Fruit fly (Drosophila melanogaster) S2 (cell line): Measurements from ENCODE around the gene CG33003.

ENCODE experiments used
- CG8478 ChIP-seq: fragments of >200 bp; optimal IDR thresholded peaks from 2 replicates; lab custom pipeline; 2018
- CTCF ChIP-seq, 2 experiments: fragments of >200 bp; optimal IDR thresholded peaks; 2 replicates each; lab custom pipeline; 2018

Gene CG33003

dm6 chr2L:4400653-4401052 is at the start of gene CG33003:
CG33003 (plus strand) TSS chr2L:4400953.
- TF ChIP-seq CTCF (optimal IDR thresholded peaks at IDR 0.05; lab: Kevin White, UChicago) (no peak), CG8478 (no peak)

dm6 chr2L:4352675-4353074 is 48.1 kb upstream of the CG33003 start, which contains the start of gene CG15429:
CG15429 (plus strand) TSS chr2L:4352975.
- no peak for TF ChIP-seq CG8478
- TF ChIP-seq CTCF (optimal IDR thresholded peaks at IDR 0.05; lab: Kevin White, UChicago), result no peak

- TF ChIP-seq CTCF (optimal IDR thresholded peaks at IDR 0.05; lab: Kevin White, UChicago), result no peak
- no peak for TF ChIP-seq CG8478
Measured at dm6 chr2L:4355066-4355465, 45.7 kb upstream of the CG33003 start.

DNA sequence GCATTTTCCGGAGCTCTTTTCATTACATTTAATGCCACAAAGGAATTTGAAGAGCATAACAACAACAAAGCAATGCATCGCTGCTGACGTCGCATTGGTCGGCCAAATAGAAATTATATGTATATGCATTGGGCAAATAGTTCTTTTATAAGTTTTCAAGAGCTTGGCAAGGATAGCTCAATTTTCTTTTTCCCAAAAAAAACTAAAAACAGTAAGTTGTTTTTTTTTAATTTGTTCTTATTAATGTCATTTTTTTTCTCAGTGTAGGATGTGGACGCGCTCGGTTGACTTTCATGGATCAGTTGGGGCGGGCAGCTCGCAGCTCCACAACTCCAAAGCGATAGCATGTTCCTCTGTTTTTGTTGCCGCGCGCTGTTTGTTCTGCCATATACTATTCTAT is 41.6 kb upstream of the CG33003 start:
- no peak for TF ChIP-seq CG8478

dm6 chr2L:4360882-4361281 is 39.9 kb upstream of the CG33003 start:
- TF ChIP-seq CG8478 (no peak), CTCF (optimal IDR thresholded peaks at IDR 0.05; lab: Kevin White, UChicago) (no peak)

dm6 chr2L:4361438-4361975 is 39.2 kb upstream of the CG33003 start, which contains the start of gene Traf4:
Traf4 (plus strand) TSS chr2L:4361925.
- TF ChIP-seq CG8478, result no peak
- no peak for TF ChIP-seq CTCF (optimal IDR thresholded peaks at IDR 0.05; lab: Kevin White, UChicago)

- TF ChIP-seq CG8478 (no peak), CTCF (optimal IDR thresholded peaks at IDR 0.05; lab: Kevin White, UChicago) (no peak)
Measured at dm6 chr2L:4363707-4364270, 37.0 kb upstream of the CG33003 start.

DNA sequence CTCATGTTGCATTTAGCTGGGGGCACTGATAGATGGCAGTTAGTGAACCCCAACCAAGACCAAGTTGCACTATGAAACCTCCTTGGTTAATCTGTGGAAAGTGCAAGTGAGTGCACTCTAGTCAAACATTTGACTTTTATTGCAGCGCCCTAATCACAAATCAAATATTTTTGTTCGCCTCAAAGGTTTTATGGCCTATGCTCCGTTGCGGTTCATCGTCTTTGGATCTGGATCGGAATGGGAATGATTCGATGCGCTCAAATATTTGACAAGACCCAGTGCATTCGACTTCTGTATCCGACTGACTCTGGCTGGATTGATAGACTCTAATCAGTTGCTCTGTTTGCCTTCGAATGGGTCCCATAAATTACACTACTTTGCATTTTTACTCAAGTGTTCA is 35.8 kb upstream of the CG33003 start:
- no peak for TF ChIP-seq CG8478
- TF ChIP-seq CTCF (optimal IDR thresholded peaks at IDR 0.05; lab: Kevin White, UChicago), result no peak

- no peak for TF ChIP-seq CG8478
Measured at dm6 chr2L:4365792-4366326, 34.9 kb upstream of the CG33003 start.

DNA sequence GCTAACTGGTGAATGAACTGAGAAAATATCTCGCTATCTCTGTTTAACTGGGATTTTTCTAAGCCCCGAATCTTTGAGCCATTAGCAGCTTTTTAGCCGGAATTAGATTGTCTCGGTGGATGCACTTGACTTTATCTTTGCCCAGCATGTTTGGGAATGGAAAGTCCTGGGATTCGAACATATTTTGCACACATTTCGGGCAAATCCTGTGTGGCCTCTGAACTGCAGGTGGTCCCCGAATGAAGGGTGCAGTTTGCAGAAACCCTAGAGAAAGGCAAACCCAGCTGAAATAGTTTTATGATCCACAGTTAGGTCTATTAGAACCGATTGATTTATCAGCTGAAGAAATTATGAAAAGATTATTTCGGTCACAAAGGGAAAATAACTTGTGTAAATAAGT is 34.1 kb upstream of the CG33003 start:
- TF ChIP-seq CG8478 (no peak), CTCF (optimal IDR thresholded peaks at IDR 0.05; lab: Kevin White, UChicago) (no peak)

DNA sequence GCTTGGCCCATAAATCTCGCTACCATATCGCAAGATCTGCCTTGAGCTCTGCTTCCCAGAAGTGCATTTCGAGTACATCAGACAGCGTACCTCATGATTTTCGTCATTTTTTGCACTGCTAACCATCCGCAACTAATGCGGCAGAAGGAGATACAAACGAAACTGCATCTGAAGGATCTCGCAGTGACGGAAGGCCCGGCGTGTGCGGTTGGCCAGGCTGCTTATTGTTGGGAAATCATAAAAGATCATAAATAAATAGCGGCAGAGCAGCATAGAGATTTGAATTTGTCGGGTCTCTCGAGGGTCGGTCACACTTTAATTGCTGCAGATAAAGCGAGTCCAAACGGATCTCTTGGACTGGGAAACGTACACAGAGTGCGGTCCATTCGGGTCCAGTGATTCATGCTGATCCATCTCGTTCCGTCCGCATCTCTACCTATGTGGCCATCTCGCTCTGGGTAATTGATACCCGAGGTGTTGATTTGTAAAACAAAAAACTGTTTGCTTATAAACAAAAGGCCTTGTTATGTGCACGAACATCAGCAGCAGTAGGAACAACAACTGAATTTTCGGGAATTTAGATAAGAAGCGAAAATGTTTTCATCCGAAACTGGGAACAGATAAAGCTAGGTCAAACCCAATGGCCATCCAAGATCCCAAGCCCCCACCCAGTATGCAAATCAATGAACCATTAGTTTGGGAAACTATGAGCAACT is 32.0 kb upstream of the CG33003 start:
- TF ChIP-seq CG8478, result no peak
- no peak for TF ChIP-seq CTCF (optimal IDR thresholded peaks at IDR 0.05; lab: Kevin White, UChicago)

DNA sequence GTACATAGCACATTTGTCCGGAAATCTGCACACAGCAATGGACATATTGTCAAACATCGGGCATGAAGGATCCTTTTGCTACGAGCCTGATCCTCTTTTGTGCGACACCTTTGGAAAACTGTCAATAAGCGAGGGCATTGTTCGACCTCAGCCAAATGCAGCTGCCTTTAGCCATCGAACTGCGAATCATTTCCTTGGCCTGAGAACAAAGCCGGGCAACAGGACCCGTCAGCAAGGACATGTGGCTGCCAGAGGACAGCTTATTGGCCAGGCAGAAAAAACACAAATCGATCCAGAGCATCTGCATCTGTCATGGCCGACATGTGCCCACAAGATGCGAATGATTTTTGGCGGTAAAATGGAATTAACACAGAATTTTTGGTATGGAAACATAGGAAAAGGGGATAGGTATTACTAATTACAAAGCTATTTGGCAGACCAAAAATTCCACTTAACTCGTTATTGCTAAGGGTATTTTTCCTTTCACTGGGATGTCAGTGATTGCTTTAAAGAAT is 30.7 kb upstream of the CG33003 start:
- TF ChIP-seq CG8478 (no peak), CTCF (optimal IDR thresholded peaks at IDR 0.05; lab: Kevin White, UChicago) (no peak)

dm6 chr2L:4370592-4370991 is 30.2 kb upstream of the CG33003 start:
- TF ChIP-seq CTCF (optimal IDR thresholded peaks at IDR 0.05; lab: Kevin White, UChicago) (no peak), CG8478 (no peak)

DNA sequence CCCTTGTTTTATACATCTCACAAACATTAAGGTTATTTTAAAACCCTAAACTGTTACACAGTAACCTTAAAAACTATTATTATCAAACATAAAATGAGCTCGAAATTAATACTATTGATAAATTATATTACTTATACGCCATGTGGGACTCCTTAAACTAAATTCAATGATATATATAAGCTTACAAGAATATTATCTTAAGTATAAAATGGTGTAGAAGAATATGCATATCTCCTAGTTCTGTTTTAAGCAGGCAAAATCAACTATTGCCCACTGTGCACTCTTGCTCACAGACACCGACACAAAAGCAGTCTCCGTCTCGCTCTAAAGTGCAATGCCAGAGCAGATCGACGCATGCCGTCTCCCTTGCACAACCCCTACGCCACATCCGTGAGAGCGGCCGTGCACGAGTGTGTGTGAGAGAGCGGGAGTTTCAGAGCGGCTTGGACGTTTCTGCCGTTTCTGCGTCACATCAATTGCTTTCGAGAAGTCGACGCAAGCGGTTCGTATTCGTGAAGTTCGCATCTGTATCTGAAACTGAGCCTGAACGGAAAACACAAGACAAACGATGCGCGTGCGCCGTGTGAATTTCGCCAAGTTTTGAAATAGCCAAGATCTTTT is 29.1 kb upstream of the CG33003 start:
- TF ChIP-seq CTCF (optimal IDR thresholded peaks at IDR 0.05; lab: Kevin White, UChicago), result no peak
- TF ChIP-seq CG8478, result no peak

DNA sequence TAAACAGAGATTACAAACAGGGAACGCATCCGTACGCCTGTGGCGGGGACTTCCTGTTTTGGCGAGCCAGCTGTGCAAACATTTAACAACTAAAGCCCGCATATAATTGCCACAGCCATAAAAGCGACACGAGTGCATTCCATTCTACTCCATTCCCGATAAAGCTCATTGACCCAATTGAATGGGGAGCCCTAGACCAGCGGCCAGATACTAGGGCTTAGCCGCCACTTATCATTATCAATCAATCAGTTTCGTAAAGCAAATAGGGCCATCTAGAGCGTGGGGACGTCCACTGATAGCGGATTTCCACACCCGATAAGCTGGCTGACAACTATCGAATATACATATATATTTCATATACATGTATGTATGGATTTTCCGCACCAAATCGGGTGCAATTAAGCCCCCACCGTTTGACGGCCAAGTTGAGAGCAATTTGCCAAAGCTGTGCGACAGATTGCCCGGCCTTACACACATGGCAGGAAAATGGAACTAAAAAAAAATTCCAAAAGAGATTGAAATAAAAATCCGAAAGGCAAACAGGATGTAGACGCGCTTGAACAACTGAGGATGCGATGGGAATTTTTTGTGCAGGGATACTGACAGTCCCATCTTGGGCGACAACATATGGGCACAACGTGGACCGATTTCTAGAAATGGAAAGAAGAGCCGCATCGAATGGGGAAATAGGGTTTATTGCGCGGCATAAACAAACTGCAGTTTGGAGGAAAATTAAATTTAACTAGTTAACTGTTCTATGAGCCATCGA is 27.8 kb upstream of the CG33003 start:
- TF ChIP-seq CG8478 (no peak), CTCF (optimal IDR thresholded peaks at IDR 0.05; lab: Kevin White, UChicago) (no peak)
